Worm (Caenorhabditis elegans): ENCODE results near the gene srw-15.
A peak's percentile ranks its signal among the peaks of the same experiment; 100 is the strongest.

Gene srw-15

ce11 chrV:15221330-15221729 is 9.0 kb upstream of the srw-15 start, which contains the start of gene irld-25:
Gene irld-25, plus strand, starts transcription at chrV:15221630.
- TF ChIP-seq nfya-1 (tag; optimal IDR thresholded peaks at IDR 0.05; ENCODE audit: insufficient read depth) = no peak
- no peak for TF ChIP-seq nhr-28 (tag; optimal IDR thresholded peaks at IDR 0.05)
- no peak for TF ChIP-seq eor-1 (tag; optimal IDR thresholded peaks at IDR 0.05)
- no peak for TF ChIP-seq zag-1 (tag; optimal IDR thresholded peaks at IDR 0.05)
- TF ChIP-seq nhr-11 (tag; optimal IDR thresholded peaks at IDR 0.05) = no peak
- TF ChIP-seq nhr-23 (tag; optimal IDR thresholded peaks at IDR 0.05) = no peak
- TF ChIP-seq mml-1 (tag; optimal IDR thresholded peaks at IDR 0.05) = no peak
- no peak for TF ChIP-seq pha-4 (tag; optimal IDR thresholded peaks at IDR 0.05)
- TF ChIP-seq unc-39 (tag; optimal IDR thresholded peaks at IDR 0.05) = no peak
- TF ChIP-seq nhr-237 (tag; optimal IDR thresholded peaks at IDR 0.05) = no peak

ce11 chrV:15223668-15224067 is 6.7 kb upstream of the srw-15 start, which contains the start of gene srw-24:
Gene srw-24, plus strand, starts transcription at chrV:15223968.
- TF ChIP-seq pha-4 (tag; optimal IDR thresholded peaks at IDR 0.05) (no peak), ceh-16 (tag; optimal IDR thresholded peaks at IDR 0.05) (no peak), eor-1 (tag; optimal IDR thresholded peaks at IDR 0.05) (no peak), unc-39 (tag; optimal IDR thresholded peaks at IDR 0.05) (no peak), aly-2 (tag; optimal IDR thresholded peaks at IDR 0.05) (no peak), lsy-12 (tag; optimal IDR thresholded peaks at IDR 0.05) (no peak), ztf-4 (tag; optimal IDR thresholded peaks at IDR 0.05) (no peak), tbx-2 (tag; optimal IDR thresholded peaks at IDR 0.05) (no peak), elt-1 (tag; optimal IDR thresholded peaks at IDR 0.05) (no peak), R02D3.7 (tag; optimal IDR thresholded peaks at IDR 0.05) (no peak), ama-1 (optimal IDR thresholded peaks at IDR 0.05) (no peak), fkh-2 (tag; optimal IDR thresholded peaks at IDR 0.05) (no peak), nhr-237 (tag; optimal IDR thresholded peaks at IDR 0.05) (no peak), egl-5 (tag; optimal IDR thresholded peaks at IDR 0.05) (no peak), elt-3 (tag; optimal IDR thresholded peaks at IDR 0.05) (no peak), skn-1 (tag; optimal IDR thresholded peaks at IDR 0.05) (no peak), jun-1 (tag; optimal IDR thresholded peaks at IDR 0.05) (no peak)

- TF ChIP-seq fos-1 (tag; optimal IDR thresholded peaks at IDR 0.05) (no peak), ceh-28 (tag; optimal IDR thresholded peaks at IDR 0.05) (no peak), R02D3.7 (tag; optimal IDR thresholded peaks at IDR 0.05) (no peak), skn-1 (tag; optimal IDR thresholded peaks at IDR 0.05) (no peak), nhr-12 (tag; optimal IDR thresholded peaks at IDR 0.05) (no peak), nhr-28 (tag; optimal IDR thresholded peaks at IDR 0.05) (no peak), snpc-4 (tag; optimal IDR thresholded peaks at IDR 0.05) (no peak)
Measured at ce11 chrV:15225650-15226049, 4.7 kb upstream of the srw-15 start, which contains the start of gene srw-14. Gene srw-14, plus strand, starts transcription at chrV:15225950.

- TF ChIP-seq elt-2 (tag; optimal IDR thresholded peaks at IDR 0.05) = peak; percentile 56
- TF ChIP-seq fos-1 (tag; optimal IDR thresholded peaks at IDR 0.05) = no peak
Measured at ce11 chrV:15226206-15226605, 4.1 kb upstream of the srw-15 start.

ce11 chrV:15232200-15232599 is 1.9 kb downstream of the srw-15 start, which contains the start of gene srw-13:
Gene srw-13, plus strand, starts transcription at chrV:15232500.
- no peak for TF ChIP-seq fkh-2 (tag; optimal IDR thresholded peaks at IDR 0.05)
- no peak for TF ChIP-seq mml-1 (tag; optimal IDR thresholded peaks at IDR 0.05)
- TF ChIP-seq R02D3.7 (tag; optimal IDR thresholded peaks at IDR 0.05) = no peak
- no peak for TF ChIP-seq egl-27 (tag; optimal IDR thresholded peaks at IDR 0.05)
- no peak for TF ChIP-seq lsy-12 (tag; optimal IDR thresholded peaks at IDR 0.05)
- TF ChIP-seq nhr-43 (tag; optimal IDR thresholded peaks at IDR 0.05; ENCODE audit: poor library complexity, severe bottlenecking) = no peak
- no peak for TF ChIP-seq lin-15B (tag; optimal IDR thresholded peaks at IDR 0.05)
- TF ChIP-seq tbx-2 (tag; optimal IDR thresholded peaks at IDR 0.05) = no peak
- TF ChIP-seq snpc-4 (tag; optimal IDR thresholded peaks at IDR 0.05) = no peak
- no peak for TF ChIP-seq nhr-11 (tag; optimal IDR thresholded peaks at IDR 0.05)
- TF ChIP-seq aly-2 (tag; optimal IDR thresholded peaks at IDR 0.05) = no peak

ce11 chrV:15235661-15236060 is 5.3 kb downstream of the srw-15 start, which contains the start of gene nhr-164:
Gene nhr-164, minus strand, starts transcription at chrV:15235761.
- TF ChIP-seq nhr-11 (tag; optimal IDR thresholded peaks at IDR 0.05) = no peak
- no peak for TF ChIP-seq pha-4 (tag; optimal IDR thresholded peaks at IDR 0.05)

All from whole organism, L3 larva.